Worm (Caenorhabditis elegans) whole organism, mixed stage, embryonic: ENCODE data around the gene asb-1.

Experiments used
- lin-13 ChIP-seq: fragments of 150-350 bp; optimal IDR thresholded peaks from 2 replicates; lab custom pipeline; 2014; ENCODE audit warnings: missing biosample characterization, missing genetic modification characterization
- lin-32 ChIP-seq: fragments of 200-800 bp; sonication (Bioruptor generic); optimal IDR thresholded peaks from 2 replicates; lab custom pipeline; 2018; ENCODE audit warnings: mild to moderate bottlenecking, missing genetic modification characterization, missing compliant biosample characterization
- nhr-237 ChIP-seq: fragments of 150-350 bp; optimal IDR thresholded peaks from 2 replicates; lab custom pipeline; 2014; ENCODE audit warnings: missing biosample characterization, missing genetic modification characterization
- pha-4 ChIP-seq: fragments of 150-350 bp; optimal IDR thresholded peaks from 2 replicates; lab custom pipeline; 2018; ENCODE audit warnings: missing biosample characterization, missing genetic modification reagents, missing genetic modification characterization
- snpc-4 ChIP-seq: fragments of 150-350 bp; optimal IDR thresholded peaks from 2 replicates; lab custom pipeline; 2014; ENCODE audit warnings: missing biosample characterization, missing genetic modification characterization

DNA sequence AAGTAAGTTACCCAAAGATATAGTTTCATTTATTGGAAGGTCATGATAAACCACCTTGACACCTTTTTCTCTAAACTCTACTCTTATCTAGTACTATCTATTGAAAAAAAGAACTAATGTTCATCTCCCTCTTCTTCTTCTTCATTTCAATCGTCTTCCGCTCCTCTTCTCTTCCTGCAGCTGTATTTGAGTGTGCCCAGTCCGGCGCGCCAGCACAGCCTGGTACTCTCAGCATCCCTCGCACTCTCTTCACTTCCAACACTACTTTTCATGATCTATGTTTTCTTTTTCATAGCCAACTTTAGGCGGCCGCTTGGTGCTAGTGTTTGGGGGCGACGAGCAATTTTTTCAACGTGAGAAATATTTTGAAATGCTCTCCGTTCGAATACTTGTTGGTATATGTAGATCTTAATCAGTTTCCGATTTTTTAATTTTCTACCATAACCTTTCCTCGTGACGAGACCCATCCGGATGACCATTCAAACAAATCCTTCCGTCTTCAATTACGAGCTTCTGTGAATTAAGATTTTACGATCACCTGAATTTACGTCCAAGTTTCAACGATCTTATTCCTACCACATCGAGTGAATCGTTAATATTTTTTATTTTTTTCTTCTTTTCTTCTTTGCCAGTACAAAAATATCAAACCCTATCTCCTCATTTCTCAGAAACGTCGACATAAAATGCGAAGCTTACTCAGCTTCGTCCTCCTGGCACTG lies 33.4 kb downstream of the asb-1 start, which contains the start of gene pan-1:
- TF ChIP-seq pha-4 (tag; lab: Kevin White, UChicago) (no peak), snpc-4 (no peak), lin-32 (GFP tag; lab: Kevin White, UChicago) (no peak), lin-13 (no peak), nhr-237 (tag; lab: Kevin White, UChicago) (no peak)
